Worm (Caenorhabditis elegans) whole organism, L4 larva: ENCODE data around the gene acs-1.
A peak's percentile ranks its signal among the peaks of the same experiment; 100 is the strongest.

ENCODE experiments used
- Y105C5A.15 ChIP-seq: fragments of 200-800 bp; sonication (Bioruptor generic); IDR thresholded peaks from 2 replicates; pipeline ENCODE4 v1.3.6; 2022; ENCODE audit warnings: missing genetic modification characterization, missing compliant biosample characterization
- Y48G9A.11 ChIP-seq: fragments of 200-800 bp; sonication (Bioruptor generic); IDR thresholded peaks from 2 replicates; pipeline ENCODE4 v1.3.6; 2022; ENCODE audit warnings: missing genetic modification reagents, missing genetic modification characterization, missing compliant biosample characterization
- Y75B8A.6 ChIP-seq: fragments of 200-800 bp; sonication (Bioruptor generic); IDR thresholded peaks from 2 replicates; pipeline ENCODE4 v1.3.6; 2022; ENCODE audit warnings: missing genetic modification reagents, missing genetic modification characterization, missing compliant biosample characterization
- aha-1 ChIP-seq: fragments of 150-350 bp; peaks from one replicate; lab custom pipeline; 2014; ENCODE audit warnings: missing biosample characterization, missing genetic modification characterization
- arid-1 ChIP-seq: fragments of 200-800 bp; sonication (Bioruptor generic); conservative IDR thresholded peaks from 2 replicates; pipeline ENCODE4 v1.3.6; 2022; ENCODE audit warnings: missing genetic modification reagents, missing genetic modification characterization, missing compliant biosample characterization
- ceh-20 ChIP-seq: fragments of 200-800 bp; sonication (Bioruptor generic); IDR thresholded peaks from 2 replicates; pipeline ENCODE4 v1.3.6; 2022; ENCODE audit warnings: missing genetic modification reagents, missing genetic modification characterization, missing compliant biosample characterization
- ceh-28 ChIP-seq: fragments of 150-350 bp; optimal IDR thresholded peaks from 2 replicates; lab custom pipeline; 2014; ENCODE audit warnings: missing biosample characterization, missing genetic modification reagents, missing genetic modification characterization
- cey-2 ChIP-seq: sonication (generic microtip); optimal IDR thresholded peaks from 3 replicates; lab custom pipeline; 2017; ENCODE audit warnings: missing genetic modification characterization, mild to moderate bottlenecking, missing compliant biosample characterization, antibody characterized with exemption, borderline replicate concordance; ENCODE audit not compliant: insufficient read depth
- ctbp-1 ChIP-seq: fragments of 200-800 bp; sonication (Bioruptor generic); IDR thresholded peaks from 2 replicates; pipeline ENCODE4 v1.3.6; 2022; ENCODE audit warnings: missing genetic modification reagents, missing genetic modification characterization, missing compliant biosample characterization
- dpl-1 ChIP-seq: fragments of 150-350 bp; optimal IDR thresholded peaks from 2 replicates; lab custom pipeline; 2014; ENCODE audit warnings: missing biosample characterization, missing genetic modification reagents, missing genetic modification characterization
- dve-1 ChIP-seq: sonication (generic microtip); optimal IDR thresholded peaks from 2 replicates; lab custom pipeline; 2017; ENCODE audit warnings: antibody characterized with exemption, mild to moderate bottlenecking, missing genetic modification characterization, missing compliant biosample characterization; ENCODE audit not compliant: insufficient read depth
- egl-27 ChIP-seq: sonication (generic microtip); optimal IDR thresholded peaks from 3 replicates; lab custom pipeline; 2017; ENCODE audit warnings: missing biosample characterization, missing genetic modification reagents, missing genetic modification characterization
- egl-43 ChIP-seq: fragments of 200-800 bp; sonication (Bioruptor generic); IDR thresholded peaks from 2 replicates; pipeline ENCODE4 v1.3.6; 2022; ENCODE audit warnings: missing genetic modification reagents, missing genetic modification characterization, missing compliant biosample characterization
- fos-1 ChIP-seq: fragments of 150-350 bp; optimal IDR thresholded peaks from 2 replicates; lab custom pipeline; 2014; ENCODE audit warnings: missing biosample characterization, missing genetic modification characterization
- gei-8 ChIP-seq: fragments of 200-800 bp; sonication (Bioruptor generic); optimal IDR thresholded peaks from 2 replicates; lab custom pipeline; 2018; ENCODE audit warnings: mild to moderate bottlenecking, missing genetic modification characterization, missing compliant biosample characterization
- lim-7 ChIP-seq: fragments of 200-800 bp; sonication (Bioruptor generic); IDR thresholded peaks from 2 replicates; pipeline ENCODE4 v1.3.6; 2022; ENCODE audit warnings: missing genetic modification characterization, missing compliant biosample characterization
- lin-15B ChIP-seq: fragments of 150-350 bp; sonication (generic microtip); optimal IDR thresholded peaks from 3 replicates; lab custom pipeline; 2014; ENCODE audit warnings: missing biosample characterization, missing genetic modification characterization
- lin-39 ChIP-seq: fragments of 150-350 bp; optimal IDR thresholded peaks from 2 replicates; lab custom pipeline; 2014; ENCODE audit warnings: missing biosample characterization, missing genetic modification reagents, missing genetic modification characterization
- lir-3 ChIP-seq: sonication (generic microtip); optimal IDR thresholded peaks from 2 replicates; lab custom pipeline; 2016; ENCODE audit warnings: mild to moderate bottlenecking, missing genetic modification characterization, missing compliant biosample characterization
- lsy-2 ChIP-seq, 2 experiments: fragments of 150-350 bp in 1 of 2; sonication (generic microtip) in 1 of 2; optimal IDR thresholded peaks; 2 replicates each; lab custom pipeline; 2014 to 2017; ENCODE audit warnings: missing biosample characterization in 2 of 2, missing genetic modification characterization in 2 of 2
- mdt-29 ChIP-seq: fragments of 200-800 bp; sonication (Bioruptor generic); IDR thresholded peaks from 2 replicates; pipeline ENCODE4 v1.3.6; 2022; ENCODE audit warnings: missing genetic modification reagents, missing genetic modification characterization, missing compliant biosample characterization
- mep-1 ChIP-seq: fragments of 150-350 bp; sonication (generic microtip); optimal IDR thresholded peaks from 3 replicates; lab custom pipeline; 2014; ENCODE audit warnings: missing biosample characterization, missing genetic modification characterization
- mes-2 ChIP-seq: sonication (generic microtip); optimal IDR thresholded peaks from 2 replicates; lab custom pipeline; 2016; ENCODE audit warnings: missing genotype, mild to moderate bottlenecking, missing genetic modification characterization, missing compliant biosample characterization; ENCODE audit not compliant: poor library complexity, severe bottlenecking
- mxl-3 ChIP-seq: fragments of 200-800 bp; sonication (Bioruptor generic); optimal IDR thresholded peaks from 2 replicates; lab custom pipeline; 2018; ENCODE audit warnings: mild to moderate bottlenecking, missing genetic modification characterization, missing compliant biosample characterization
- nhr-10 ChIP-seq: fragments of 150-350 bp; optimal IDR thresholded peaks from 2 replicates; lab custom pipeline; 2014; ENCODE audit warnings: missing biosample characterization, missing genetic modification characterization
- nhr-102 ChIP-seq: sonication (generic microtip); optimal IDR thresholded peaks from 2 replicates; lab custom pipeline; 2016; ENCODE audit warnings: mild to moderate bottlenecking, missing genetic modification characterization, moderate library complexity, missing compliant biosample characterization
- nhr-11 ChIP-seq: fragments of 150-350 bp; optimal IDR thresholded peaks from 2 replicates; lab custom pipeline; 2014; ENCODE audit warnings: missing biosample characterization, missing genetic modification characterization
- nhr-25 ChIP-seq: sonication (generic microtip); optimal IDR thresholded peaks from 2 replicates; lab custom pipeline; 2017; ENCODE audit warnings: missing genetic modification characterization, mild to moderate bottlenecking, missing compliant biosample characterization, antibody characterized with exemption, moderate library complexity, borderline replicate concordance; ENCODE audit not compliant: insufficient read depth
- nhr-28 ChIP-seq: fragments of 150-350 bp; optimal IDR thresholded peaks from 2 replicates; lab custom pipeline; 2014; ENCODE audit warnings: missing biosample characterization, missing genetic modification characterization
- nhr-48 ChIP-seq: sonication (generic microtip); optimal IDR thresholded peaks from 2 replicates; lab custom pipeline; 2016; ENCODE audit warnings: mild to moderate bottlenecking, missing genetic modification characterization, missing compliant biosample characterization
- nhr-76 ChIP-seq: fragments of 150-350 bp; optimal IDR thresholded peaks from 2 replicates; lab custom pipeline; 2014; ENCODE audit warnings: missing biosample characterization, missing genetic modification characterization
- pha-4 ChIP-seq, 2 experiments: fragments of 150-350 bp in 1 of 2; fragments of 200-800 bp in 1 of 2; sonication (Bioruptor generic) in 1 of 2; IDR thresholded peaks in 1 of 2; optimal IDR thresholded peaks in 1 of 2; 2 replicates each; pipeline versions ENCODE4 v1.3.6 to Lab custom; 2014 to 2022; ENCODE audit warnings: missing genetic modification characterization in 2 of 2, missing genetic modification reagents in 2 of 2, missing biosample characterization in 1 of 2, missing compliant biosample characterization in 1 of 2
- php-3 ChIP-seq: fragments of 200-800 bp; sonication (Bioruptor generic); IDR thresholded peaks from 2 replicates; pipeline ENCODE4 v1.3.6; 2022; ENCODE audit warnings: missing genetic modification reagents, missing genetic modification characterization, missing compliant biosample characterization
- sdz-12 ChIP-seq: fragments of 200-800 bp; sonication (Bioruptor generic); optimal IDR thresholded peaks from 2 replicates; lab custom pipeline; 2018; ENCODE audit warnings: mild to moderate bottlenecking, missing genetic modification characterization, missing compliant biosample characterization
- unc-39 ChIP-seq: sonication (generic microtip); optimal IDR thresholded peaks from 2 replicates; lab custom pipeline; 2017; ENCODE audit warnings: missing biosample characterization, missing genetic modification characterization
- unc-62 ChIP-seq, 3 experiments: fragments of 150-350 bp in 1 of 3; sonication (generic microtip); optimal IDR thresholded peaks in 2 of 3; peaks in 1 of 3; 1 replicate in 1 of 3; 2 replicates in 2 of 3; lab custom pipeline; 2014 to 2017; ENCODE audit warnings: missing biosample characterization in 3 of 3, missing genetic modification characterization in 3 of 3, missing genetic modification reagents in 3 of 3, missing genotype in 1 of 3
- zfp-2 ChIP-seq: sonication (generic microtip); optimal IDR thresholded peaks from 2 replicates; lab custom pipeline; 2016; ENCODE audit warnings: mild to moderate bottlenecking, missing genetic modification characterization, missing compliant biosample characterization
- zfp-3 ChIP-seq: fragments of 200-800 bp; sonication (Bioruptor generic); conservative IDR thresholded peaks from 2 replicates; pipeline ENCODE4 v1.3.6; 2022; ENCODE audit warnings: missing genetic modification reagents, missing genetic modification characterization, missing compliant biosample characterization
- zip-2 ChIP-seq: fragments of 150-350 bp; optimal IDR thresholded peaks from 2 replicates; lab custom pipeline; 2014; ENCODE audit warnings: missing biosample characterization, missing genetic modification characterization

acs-1 gene

ce11 chrV:6551707-6552390, 27.1 kb downstream of the acs-1 start, which contains the start of gene twk-10 (continued):
- no peak for TF ChIP-seq ceh-28 (tag; lab: Kevin White, UChicago)
- peak; percentile 69; the same call in 1 of the 2 replicates for TF ChIP-seq Y48G9A.11 (GFP tag; lab: Robert Waterston, UW)
- no peak for TF ChIP-seq zfp-3 (GFP tag; lab: Robert Waterston, UW)
- TF ChIP-seq php-3 (GFP tag; lab: Robert Waterston, UW): no peak
- no peak for TF ChIP-seq mxl-3
- no peak for TF ChIP-seq Y105C5A.15 (GFP tag; lab: Robert Waterston, UW)
- TF ChIP-seq nhr-102 (tag; lab: Kevin White, UChicago): no peak
- TF ChIP-seq unc-62 (GFP tag; optimal IDR thresholded peaks at IDR 0.05 in 1 of 2; lab: Kevin White, UChicago): no peak
- TF ChIP-seq unc-62 (tag; optimal IDR thresholded peaks at IDR 0.05; lab: Kevin White, UChicago): no peak
- peak; percentile 64; the same call in 1 of the 2 replicates for TF ChIP-seq arid-1
- TF ChIP-seq lsy-2 (tag; optimal IDR thresholded peaks at IDR 0.05; lab: Kevin White, UChicago): no peak
- no peak for TF ChIP-seq mep-1 (tag; lab: Kevin White, UChicago)
- no peak for TF ChIP-seq egl-27
- TF ChIP-seq nhr-11 (tag; lab: Kevin White, UChicago): no peak
- TF ChIP-seq zfp-2 (tag; lab: Kevin White, UChicago): no peak
- peak; percentile 26 for TF ChIP-seq nhr-28
- TF ChIP-seq lin-15B (tag; lab: Kevin White, UChicago): no peak
- no peak for TF ChIP-seq sdz-12
- TF ChIP-seq nhr-25 (tag; lab: Kevin White, UChicago): no peak
- no peak for TF ChIP-seq aha-1 (tag; lab: Kevin White, UChicago)
- TF ChIP-seq nhr-76 (tag; lab: Kevin White, UChicago): no peak
- no peak for TF ChIP-seq ceh-20 (GFP tag; lab: Robert Waterston, UW)
- TF ChIP-seq cey-2 (tag; lab: Kevin White, UChicago): no peak
- TF ChIP-seq lin-39: no peak
- TF ChIP-seq nhr-10 (tag; lab: Kevin White, UChicago): no peak
- no peak for TF ChIP-seq gei-8 (GFP tag; lab: Kevin White, UChicago)
- peak; percentile 64; the same call in 1 of the 2 replicates for TF ChIP-seq mdt-29 (GFP tag; lab: Robert Waterston, UW)
- no peak for TF ChIP-seq zip-2
- TF ChIP-seq dpl-1 (GFP tag; lab: Kevin White, UChicago): no peak
- no peak for TF ChIP-seq lir-3 (tag; lab: Kevin White, UChicago)
- no peak; the same call in 1 of the 2 replicates for TF ChIP-seq egl-43 (GFP tag; lab: Robert Waterston, UW)
- TF ChIP-seq unc-39 (tag; lab: Kevin White, UChicago): no peak
- TF ChIP-seq mes-2 (tag; lab: Kevin White, UChicago): no peak
- TF ChIP-seq dve-1 (tag; lab: Kevin White, UChicago): peak; percentile 63
- no peak for TF ChIP-seq fos-1 (tag; lab: Kevin White, UChicago)
- TF ChIP-seq pha-4 (GFP tag; IDR thresholded peaks at IDR 0.05; lab: Robert Waterston, UW): peak; percentile 76; the same call in 1 of the 2 replicates
- TF ChIP-seq pha-4 (tag; optimal IDR thresholded peaks at IDR 0.05; lab: Kevin White, UChicago): no peak
- no peak for TF ChIP-seq Y75B8A.6
- TF ChIP-seq nhr-48 (tag; lab: Kevin White, UChicago): no peak
- 0 out of 2 replicates have a peak, but pooled peaks have one; percentile 27 for TF ChIP-seq ctbp-1
- peak; percentile 86 for TF ChIP-seq lim-7 (GFP tag; lab: Robert Waterston, UW)
